Worm (Caenorhabditis elegans): ENCODE results near the gene ZK938.12.

ZK938.12 gene

DNA sequence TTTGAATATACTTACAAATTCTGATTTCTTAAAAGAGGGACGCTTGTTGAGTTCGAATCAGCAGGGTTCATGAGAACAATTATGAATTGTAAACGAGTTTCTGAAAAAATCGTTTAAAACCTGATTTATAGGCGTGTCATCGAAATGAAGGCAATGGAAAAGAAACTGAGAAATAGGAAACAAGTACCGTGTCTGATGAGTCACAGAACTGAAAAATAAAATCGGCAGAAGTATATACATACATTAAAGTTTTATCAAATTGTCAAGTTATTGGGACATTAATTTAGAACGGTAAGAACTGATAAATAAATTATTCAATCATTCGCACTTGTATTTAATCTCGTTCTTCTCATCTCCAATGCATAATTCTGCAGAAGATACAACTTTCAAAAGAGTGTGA is 14.1 kb downstream of the ZK938.12 start, which contains the start of gene chil-9:
TSS of gene chil-9 (minus strand) at position 101 of the 400 bp plus-strand sequence.
- TF ChIP-seq pros-1 (tag; optimal IDR thresholded peaks at IDR 0.05) (no peak), C38D4.7 (GFP tag; optimal IDR thresholded peaks at IDR 0.05) (no peak), nhr-232 (tag; optimal IDR thresholded peaks at IDR 0.05) (no peak), unc-86 (tag; optimal IDR thresholded peaks at IDR 0.05) (no peak), pha-2 (tag; optimal IDR thresholded peaks at IDR 0.05) (no peak), ceh-30 (tag; optimal IDR thresholded peaks at IDR 0.05) (no peak), che-1 (tag; optimal IDR thresholded peaks at IDR 0.05) (no peak), sdc-2 (tag; optimal IDR thresholded peaks at IDR 0.05) (no peak), ets-4 (tag; optimal IDR thresholded peaks at IDR 0.05) (no peak), ceh-45 (GFP tag; IDR thresholded peaks at IDR 0.05) (no peak), K02D7.2 (tag; optimal IDR thresholded peaks at IDR 0.05) (no peak), ceh-6 (GFP tag; optimal IDR thresholded peaks at IDR 0.05) (no peak), rnt-1 (tag; optimal IDR thresholded peaks at IDR 0.05) (no peak), ama-1 (optimal IDR thresholded peaks at IDR 0.05) (no peak), mec-3 (tag; optimal IDR thresholded peaks at IDR 0.05; ENCODE audit: borderline replicate concordance) (no peak), hlh-30 (tag; optimal IDR thresholded peaks at IDR 0.05; ENCODE audit: insufficient read depth) (no peak), fax-1 (tag; optimal IDR thresholded peaks at IDR 0.05) (no peak), syd-9 (tag; optimal IDR thresholded peaks at IDR 0.05) (no peak), elt-2 (tag; optimal IDR thresholded peaks at IDR 0.05) (no peak)

DNA sequence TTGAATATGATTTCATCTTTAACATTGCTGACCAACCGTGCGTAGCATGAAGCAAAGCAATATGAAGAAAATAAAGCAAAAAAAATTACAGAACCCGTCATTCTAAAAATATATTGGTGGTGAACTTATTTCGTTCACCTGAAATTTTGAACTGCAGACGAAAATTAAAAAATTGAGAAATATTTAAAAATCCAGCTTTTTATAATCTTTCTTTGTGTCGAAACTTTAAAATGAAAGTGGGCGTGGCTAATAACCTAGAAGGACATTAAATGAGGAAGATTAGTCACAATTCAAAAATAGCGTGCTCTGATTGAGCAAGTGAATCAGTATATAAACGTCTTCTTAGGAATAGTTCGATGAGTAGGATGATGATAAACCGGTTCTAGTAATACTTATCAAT is 18.4 kb downstream of the ZK938.12 start, which contains the start of gene old-2:
TSS of gene old-2 (minus strand) at position 101 of the 400 bp plus-strand sequence.
- no peak for TF ChIP-seq nfya-1 (tag; optimal IDR thresholded peaks at IDR 0.05)
- TF ChIP-seq ceh-24 (tag; optimal IDR thresholded peaks at IDR 0.05) = no peak
- TF ChIP-seq K02D7.2 (tag; optimal IDR thresholded peaks at IDR 0.05) = no peak
- TF ChIP-seq mec-3 (tag; optimal IDR thresholded peaks at IDR 0.05; ENCODE audit: borderline replicate concordance) = no peak
- no peak for TF ChIP-seq unc-42 (tag; optimal IDR thresholded peaks at IDR 0.05)
- TF ChIP-seq ceh-9 (tag; optimal IDR thresholded peaks at IDR 0.05) = no peak
- TF ChIP-seq ceh-22 (tag; optimal IDR thresholded peaks at IDR 0.05) = no peak
- no peak for TF ChIP-seq che-1 (tag; optimal IDR thresholded peaks at IDR 0.05)
- TF ChIP-seq elt-2 (tag; optimal IDR thresholded peaks at IDR 0.05) = no peak
- TF ChIP-seq lin-11 (tag; optimal IDR thresholded peaks at IDR 0.05) = no peak
- TF ChIP-seq F13H6.1 (tag; optimal IDR thresholded peaks at IDR 0.05) = no peak
- TF ChIP-seq pat-9 (tag; optimal IDR thresholded peaks at IDR 0.05) = no peak

DNA sequence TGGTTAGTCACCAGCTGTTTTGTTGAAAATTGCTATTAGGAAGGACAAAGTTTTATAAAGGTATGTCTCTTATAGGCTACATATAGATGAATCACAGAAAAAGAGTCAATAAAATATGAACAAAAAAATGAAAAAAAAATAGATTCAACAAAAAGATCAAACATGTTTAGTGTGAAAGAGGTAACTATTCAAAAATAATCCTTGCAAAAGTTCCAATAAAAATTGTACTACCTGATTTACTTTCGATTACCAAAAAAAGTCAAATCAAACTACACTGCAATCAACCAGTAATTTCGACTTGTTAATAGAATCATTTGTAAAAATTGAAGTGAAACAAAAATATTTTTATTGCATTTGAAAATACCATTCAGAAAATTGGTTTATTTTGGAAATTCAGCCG is 19.8 kb downstream of the ZK938.12 start, which contains the start of gene ZK938.10:
TSS of gene ZK938.10 (minus strand) at position 101 of the 400 bp plus-strand sequence.
- no peak for TF ChIP-seq che-1 (tag; optimal IDR thresholded peaks at IDR 0.05)

DNA sequence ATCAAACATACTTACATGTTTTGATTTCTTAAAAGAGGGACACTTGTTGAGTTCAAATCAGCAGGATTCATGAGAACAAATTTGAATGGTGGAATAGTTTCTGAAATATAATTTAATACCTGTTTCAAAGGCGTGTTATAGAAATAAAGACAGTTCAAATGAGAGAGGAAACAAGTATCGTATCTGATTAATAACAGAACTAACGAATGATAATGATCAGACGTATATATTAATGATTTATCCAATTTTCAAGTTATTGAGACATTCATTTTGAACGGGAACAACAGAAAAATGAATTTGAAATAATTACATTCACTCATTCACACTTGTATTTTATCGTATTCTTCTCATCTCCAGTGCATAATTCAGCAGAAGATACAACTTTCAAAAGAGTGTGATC is 24.5 kb downstream of the ZK938.12 start, which contains the start of gene chil-4:
TSS of gene chil-4 (minus strand) at position 101 of the 400 bp plus-strand sequence.
- TF ChIP-seq hlh-15 (tag; optimal IDR thresholded peaks at IDR 0.05) (no peak), sox-4 (tag; optimal IDR thresholded peaks at IDR 0.05) (no peak), fax-1 (tag; optimal IDR thresholded peaks at IDR 0.05) (no peak), ceh-2 (tag; optimal IDR thresholded peaks at IDR 0.05) (no peak), pha-2 (tag; optimal IDR thresholded peaks at IDR 0.05) (no peak), ztf-16 (tag; optimal IDR thresholded peaks at IDR 0.05) (no peak), unc-55 (GFP tag; optimal IDR thresholded peaks at IDR 0.05) (no peak), tbx-7 (tag; optimal IDR thresholded peaks at IDR 0.05) (no peak), K09A11.1 (tag; optimal IDR thresholded peaks at IDR 0.05; ENCODE audit: insufficient read depth) (no peak), ceh-22 (tag; optimal IDR thresholded peaks at IDR 0.05) (no peak), eyg-1 (tag; optimal IDR thresholded peaks at IDR 0.05) (no peak), che-1 (tag; optimal IDR thresholded peaks at IDR 0.05) (no peak), madf-2 (tag; optimal IDR thresholded peaks at IDR 0.05) (no peak), sox-2 (GFP tag; IDR thresholded peaks at IDR 0.05) (no peak), hlh-8 (tag; optimal IDR thresholded peaks at IDR 0.05) (no peak), ref-2 (tag; optimal IDR thresholded peaks at IDR 0.05) (no peak), mec-3 (tag; optimal IDR thresholded peaks at IDR 0.05; ENCODE audit: borderline replicate concordance) (no peak), ceh-6 (GFP tag; optimal IDR thresholded peaks at IDR 0.05) (no peak), zip-5 (tag; optimal IDR thresholded peaks at IDR 0.05) (no peak), ceh-45 (GFP tag; IDR thresholded peaks at IDR 0.05) (no peak)

All from whole organism, late embryonic.